Fruit fly (Drosophila melanogaster) whole organism, embryonic: ENCODE results near the gene CG1161.

Experiments used
- Atf-2 ChIP-seq: fragments of 200-800 bp; sonication (Bioruptor generic); optimal IDR thresholded peaks from 2 replicates; lab custom pipeline; 2016; ENCODE audit warnings: missing biosample characterization, missing genetic modification characterization
- CG1024 ChIP-seq: fragments of 200-800 bp; sonication (Bioruptor generic); IDR thresholded peaks from 2 replicates; pipeline ENCODE4 v1.3.6; 2022; ENCODE audit warnings: missing biosample characterization, missing genetic modification characterization
- CG12236 ChIP-seq: fragments of 200-800 bp; sonication (Bioruptor generic); optimal IDR thresholded peaks from 2 replicates; lab custom pipeline; 2016; ENCODE audit warnings: missing biosample characterization, missing genetic modification characterization
- CG14441 ChIP-seq: fragments of 200-800 bp; sonication (Bioruptor generic); IDR thresholded peaks from 2 replicates; pipeline ENCODE4 v1.3.6; 2022; ENCODE audit warnings: missing biosample characterization, missing genetic modification characterization
- CG14667 ChIP-seq: fragments of 200-800 bp; sonication (Bioruptor generic); IDR thresholded peaks from 2 replicates; pipeline ENCODE4 v1.3.6; 2022; ENCODE audit warnings: missing biosample characterization, missing genetic modification characterization
- CG14860 ChIP-seq: fragments of 200-800 bp; sonication (Bioruptor generic); IDR thresholded peaks from 3 replicates; pipeline ENCODE4 v1.3.6; 2022; ENCODE audit warnings: missing biosample characterization, missing genetic modification characterization; ENCODE audit not compliant: partially characterized antibody
- CG15479 ChIP-seq: fragments of 200-800 bp; sonication (Bioruptor generic); optimal IDR thresholded peaks from 3 replicates; lab custom pipeline; 2019; ENCODE audit warnings: missing biosample characterization, mild to moderate bottlenecking, missing genetic modification characterization, moderate library complexity
- CG16813 ChIP-seq: fragments of 200-800 bp; sonication (Bioruptor generic); IDR thresholded peaks from 3 replicates; pipeline ENCODE4 v1.3.6; 2022; ENCODE audit warnings: missing biosample characterization, missing genetic modification characterization; ENCODE audit not compliant: partially characterized antibody
- CG17802 ChIP-seq: fragments of 200-800 bp; sonication (Bioruptor generic); optimal IDR thresholded peaks from 2 replicates; lab custom pipeline; 2018; ENCODE audit warnings: missing biosample characterization, mild to moderate bottlenecking, missing genetic modification characterization, moderate library complexity
- CG18599 ChIP-seq: fragments of 200-800 bp; sonication (Bioruptor generic); optimal IDR thresholded peaks from 3 replicates; lab custom pipeline; 2017; ENCODE audit warnings: missing biosample characterization, missing genetic modification characterization, mild to moderate bottlenecking, moderate library complexity, missing genetic modification reagents
- CG32772 ChIP-seq: fragments of 200-800 bp; sonication (Bioruptor generic); IDR thresholded peaks from 2 replicates; pipeline ENCODE4 v1.3.6; 2022; ENCODE audit warnings: missing biosample characterization, missing genetic modification characterization
- CG33213 ChIP-seq: fragments of 200-800 bp; sonication (Bioruptor generic); optimal IDR thresholded peaks from 3 replicates; lab custom pipeline; 2016; ENCODE audit warnings: missing biosample characterization, missing genetic modification characterization
- CG34224 ChIP-seq: fragments of 200-800 bp; sonication (Bioruptor generic); IDR thresholded peaks from 3 replicates; pipeline ENCODE4 v1.3.6; 2022; ENCODE audit warnings: missing biosample characterization, missing genetic modification characterization; ENCODE audit not compliant: partially characterized antibody
- CG4424 ChIP-seq: fragments of 200-800 bp; sonication (Bioruptor generic); optimal IDR thresholded peaks from 3 replicates; lab custom pipeline; 2016; ENCODE audit warnings: missing biosample characterization, missing genetic modification characterization
- CG6791 ChIP-seq: fragments of 200-800 bp; sonication (Bioruptor generic); IDR thresholded peaks from 3 replicates; pipeline ENCODE4 v1.3.6; 2022; ENCODE audit warnings: missing biosample characterization, missing genetic modification characterization; ENCODE audit not compliant: partially characterized antibody
- CG9215 ChIP-seq: fragments of 200-800 bp; sonication (Bioruptor generic); IDR thresholded peaks from 2 replicates; pipeline ENCODE4 v1.3.6; 2022; ENCODE audit warnings: missing biosample characterization, missing genetic modification characterization
- CG9437 ChIP-seq: fragments of 200-800 bp; sonication (Bioruptor generic); optimal IDR thresholded peaks from 2 replicates; lab custom pipeline; 2018; ENCODE audit warnings: missing biosample characterization, mild to moderate bottlenecking, missing genetic modification characterization
- Dbx ChIP-seq: fragments of 200-800 bp; sonication (Bioruptor generic); IDR thresholded peaks from 3 replicates; pipeline ENCODE4 v1.3.6; 2022; ENCODE audit warnings: missing biosample characterization, missing genetic modification characterization
- Fer3 ChIP-seq: fragments of 200-800 bp; sonication (Bioruptor generic); optimal IDR thresholded peaks from 2 replicates; lab custom pipeline; 2018; ENCODE audit warnings: missing biosample characterization, mild to moderate bottlenecking, missing genetic modification characterization, moderate library complexity
- Gug ChIP-seq: fragments of 200-800 bp; sonication (Bioruptor generic); IDR thresholded peaks from 4 replicates; pipeline ENCODE4 v1.3.6; 2022; ENCODE audit warnings: missing biosample characterization, missing genetic modification characterization
- HLH3B ChIP-seq: fragments of 200-800 bp; sonication (Bioruptor generic); IDR thresholded peaks from 2 replicates; pipeline ENCODE4 v1.3.6; 2022; ENCODE audit warnings: missing biosample characterization, missing genetic modification characterization
- HLH4C ChIP-seq: fragments of 200-800 bp; sonication (Bioruptor generic); IDR thresholded peaks from 3 replicates; pipeline ENCODE4 v1.3.6; 2022; ENCODE audit warnings: missing biosample characterization, missing genetic modification characterization; ENCODE audit not compliant: partially characterized antibody
- Hey ChIP-seq: fragments of 200-800 bp; sonication (Bioruptor generic); optimal IDR thresholded peaks from 3 replicates; lab custom pipeline; 2018; ENCODE audit warnings: missing biosample characterization, mild to moderate bottlenecking, missing genetic modification characterization
- Hmr ChIP-seq: fragments of 200-800 bp; sonication (Bioruptor generic); optimal IDR thresholded peaks from 3 replicates; lab custom pipeline; 2017; ENCODE audit warnings: mild to moderate bottlenecking, missing biosample characterization, missing genetic modification reagents, missing genetic modification characterization
- Mad ChIP-seq: fragments of 200-800 bp; sonication (Bioruptor generic); optimal IDR thresholded peaks from 2 replicates; lab custom pipeline; 2016; ENCODE audit warnings: missing biosample characterization, missing genetic modification characterization
- Mrtf ChIP-seq: fragments of 200-800 bp; sonication (Bioruptor generic); IDR thresholded peaks from 3 replicates; pipeline ENCODE4 v1.3.6; 2022; ENCODE audit warnings: missing biosample characterization, missing genetic modification characterization
- Spps ChIP-seq: fragments of 200-800 bp; sonication (Bioruptor generic); optimal IDR thresholded peaks from 2 replicates; lab custom pipeline; 2018; ENCODE audit warnings: missing biosample characterization, mild to moderate bottlenecking, missing genetic modification characterization
- TFAM ChIP-seq: fragments of 200-800 bp; sonication (Bioruptor generic); optimal IDR thresholded peaks from 2 replicates; lab custom pipeline; 2017; ENCODE audit warnings: missing biosample characterization, missing genetic modification characterization, inconsistent platforms
- al ChIP-seq: fragments of 200-800 bp; sonication (Bioruptor generic); IDR thresholded peaks from 2 replicates; pipeline ENCODE4 v1.3.6; 2022; ENCODE audit warnings: missing biosample characterization, missing genetic modification characterization
- amos ChIP-seq: fragments of 200-800 bp; sonication (Bioruptor generic); IDR thresholded peaks from 2 replicates; pipeline ENCODE4 v1.3.6; 2022; ENCODE audit warnings: missing biosample characterization, missing genetic modification characterization; ENCODE audit not compliant: partially characterized antibody
- br ChIP-seq: fragments of >200 bp; optimal IDR thresholded peaks from 2 replicates; lab custom pipeline; 2017
- chinmo ChIP-seq: fragments of 200-800 bp; sonication (Bioruptor generic); IDR thresholded peaks from 4 replicates; pipeline ENCODE4 v1.3.6; 2022; ENCODE audit warnings: missing biosample characterization, missing genetic modification characterization; ENCODE audit not compliant: partially characterized antibody
- ci ChIP-seq: fragments of 200-800 bp; sonication (Bioruptor generic); IDR thresholded peaks from 3 replicates; pipeline ENCODE4 v1.3.6; 2022; ENCODE audit warnings: missing biosample characterization, missing genetic modification characterization
- da ChIP-seq: fragments of 200-800 bp; sonication (Bioruptor generic); optimal IDR thresholded peaks from 2 replicates; lab custom pipeline; 2016; ENCODE audit warnings: missing biosample characterization, missing genetic modification characterization
- emc ChIP-seq: fragments of 200-800 bp; sonication (Bioruptor generic); optimal IDR thresholded peaks from 2 replicates; lab custom pipeline; 2016; ENCODE audit warnings: missing biosample characterization, missing genetic modification characterization
- gsb-n ChIP-seq: fragments of 200-800 bp; sonication (Bioruptor generic); optimal IDR thresholded peaks from 3 replicates; lab custom pipeline; 2018; ENCODE audit warnings: missing biosample characterization, mild to moderate bottlenecking, missing genetic modification characterization
- jigr1 ChIP-seq: fragments of 200-800 bp; sonication (Bioruptor generic); IDR thresholded peaks from 3 replicates; pipeline ENCODE4 v1.3.6; 2022; ENCODE audit warnings: missing biosample characterization, missing genetic modification characterization
- lbe ChIP-seq: fragments of 200-800 bp; sonication (Bioruptor generic); optimal IDR thresholded peaks from 2 replicates; lab custom pipeline; 2016; ENCODE audit warnings: missing biosample characterization, mild to moderate bottlenecking, missing genetic modification characterization
- lov ChIP-seq, 2 experiments: fragments of 200-800 bp in 1 of 2; fragments of >200 bp in 1 of 2; sonication (Bioruptor generic) in 1 of 2; IDR thresholded peaks in 1 of 2; optimal IDR thresholded peaks in 1 of 2; 2 replicates in 1 of 2; 3 replicates in 1 of 2; pipeline versions ENCODE4 v1.3.6 to Lab custom; 2017 to 2022; ENCODE audit warnings: missing biosample characterization in 1 of 2, missing genetic modification characterization in 1 of 2
- nerfin-2 ChIP-seq: fragments of 200-800 bp; sonication (Bioruptor generic); IDR thresholded peaks from 2 replicates; pipeline ENCODE4 v1.3.6; 2022; ENCODE audit warnings: missing biosample characterization, missing genetic modification characterization; ENCODE audit not compliant: partially characterized antibody
- oc ChIP-seq: fragments of 200-800 bp; sonication (Bioruptor generic); optimal IDR thresholded peaks from 2 replicates; lab custom pipeline; 2018; ENCODE audit warnings: missing biosample characterization, mild to moderate bottlenecking, missing genetic modification characterization, moderate library complexity
- org-1 ChIP-seq: fragments of 200-800 bp; sonication (Bioruptor generic); optimal IDR thresholded peaks from 2 replicates; lab custom pipeline; 2017; ENCODE audit warnings: missing biosample characterization, missing genetic modification characterization
- ro ChIP-seq: fragments of 200-800 bp; sonication (Bioruptor generic); IDR thresholded peaks from 2 replicates; pipeline ENCODE4 v1.3.6; 2022; ENCODE audit warnings: missing biosample characterization, missing genetic modification characterization
- row ChIP-seq: fragments of 200-800 bp; sonication (Bioruptor generic); IDR thresholded peaks from 3 replicates; pipeline ENCODE4 v1.3.6; 2022; ENCODE audit warnings: missing biosample characterization, missing genetic modification characterization
- schlank ChIP-seq: fragments of 200-800 bp; sonication (Bioruptor generic); optimal IDR thresholded peaks from 2 replicates; lab custom pipeline; 2018; ENCODE audit warnings: missing biosample characterization, mild to moderate bottlenecking, missing genetic modification characterization
- sens-2 ChIP-seq: fragments of 200-800 bp; sonication (Bioruptor generic); IDR thresholded peaks from 2 replicates; pipeline ENCODE4 v1.3.6; 2022; ENCODE audit warnings: missing biosample characterization, missing genetic modification characterization
- sob ChIP-seq: fragments of 200-800 bp; sonication (Bioruptor generic); IDR thresholded peaks from 2 replicates; pipeline ENCODE4 v1.3.6; 2022; ENCODE audit warnings: missing biosample characterization, missing genetic modification characterization
- tin ChIP-seq: fragments of 200-800 bp; sonication (Bioruptor generic); optimal IDR thresholded peaks from 3 replicates; lab custom pipeline; 2016; ENCODE audit warnings: missing biosample characterization, missing genetic modification characterization
- tio ChIP-seq: fragments of 200-800 bp; sonication (Bioruptor generic); optimal IDR thresholded peaks from 2 replicates; lab custom pipeline; 2017; ENCODE audit warnings: missing biosample characterization, missing genetic modification characterization, inconsistent platforms
- unpg ChIP-seq: fragments of 200-800 bp; sonication (Bioruptor generic); optimal IDR thresholded peaks from 3 replicates; lab custom pipeline; 2018; ENCODE audit warnings: missing biosample characterization, mild to moderate bottlenecking, missing genetic modification characterization, moderate library complexity
- zen ChIP-seq: fragments of 200-800 bp; sonication (Bioruptor generic); optimal IDR thresholded peaks from 3 replicates; lab custom pipeline; 2018; ENCODE audit warnings: missing biosample characterization, mild to moderate bottlenecking, missing genetic modification characterization, moderate library complexity

CG1161 gene

DNA sequence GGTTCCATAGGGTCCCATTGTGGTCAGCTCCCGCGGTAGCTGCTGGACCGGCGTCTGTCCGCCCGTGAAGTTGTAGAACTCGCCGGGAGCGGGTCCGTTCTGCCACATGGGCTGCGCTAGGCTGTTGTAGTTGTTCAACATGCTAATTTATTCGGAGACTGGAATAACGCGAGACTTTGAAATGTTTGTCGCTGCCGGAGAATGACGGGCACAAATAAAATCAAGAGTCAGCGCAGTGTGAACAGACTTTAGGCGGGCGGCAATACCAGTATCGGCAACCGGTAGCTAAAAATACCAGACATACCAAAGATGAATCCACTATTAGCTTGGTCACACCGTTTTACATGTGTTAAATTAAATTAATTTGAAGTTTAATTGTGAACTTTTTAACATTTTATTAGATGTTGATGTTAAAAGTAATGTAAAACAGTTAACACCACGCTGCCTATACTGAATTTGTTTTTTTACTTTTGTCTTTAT lies 3.1 kb downstream of the CG1161 start, which contains the start of gene Prosbeta7 (continued):
- TF ChIP-seq CG33213 (no peak), schlank (tag; lab: Kevin White, UChicago) (no peak), CG1024 (GFP tag; lab: Robert Waterston, UW) (no peak), TFAM (GFP tag; lab: Kevin White, UChicago) (no peak), chinmo (GFP tag; lab: Robert Waterston, UW) (no peak), nerfin-2 (GFP tag; lab: Robert Waterston, UW) (0 out of 2 replicates have a peak, but pooled peaks have one; percentile 30), Spps (tag; lab: Kevin White, UChicago) (no peak), gsb-n (tag; lab: Kevin White, UChicago) (no peak), CG9437 (GFP tag; lab: Kevin White, UChicago) (no peak), jigr1 (GFP tag; lab: Robert Waterston, UW) (no peak), CG15479 (GFP tag; lab: Kevin White, UChicago) (no peak), CG4424 (GFP tag; lab: Kevin White, UChicago) (no peak), CG32772 (GFP tag; lab: Robert Waterston, UW) (no peak), lov (optimal IDR thresholded peaks at IDR 0.05; lab: Kevin White, UChicago) (no peak), lov (GFP tag; IDR thresholded peaks at IDR 0.05; lab: Robert Waterston, UW) (no peak), CG12236 (GFP tag; lab: Kevin White, UChicago) (no peak), oc (no peak), Hey (tag; lab: Kevin White, UChicago) (no peak), Hmr (GFP tag; lab: Kevin White, UChicago) (no peak), sens-2 (GFP tag; lab: Robert Waterston, UW) (no peak), lbe (GFP tag; lab: Kevin White, UChicago) (no peak), CG16813 (GFP tag; lab: Robert Waterston, UW) (peak; percentile 65), HLH4C (GFP tag; lab: Robert Waterston, UW) (peak; percentile 50), Gug (GFP tag; lab: Robert Waterston, UW) (no peak), unpg (GFP tag; lab: Kevin White, UChicago) (no peak), CG14860 (GFP tag; lab: Robert Waterston, UW) (peak; percentile 56), CG17802 (tag; lab: Kevin White, UChicago) (no peak), zen (tag; lab: Kevin White, UChicago) (no peak), CG34224 (GFP tag; lab: Robert Waterston, UW) (peak; percentile 83), CG14441 (no peak), br (lab: Kevin White, UChicago) (no peak), tio (GFP tag; lab: Kevin White, UChicago) (no peak), CG14667 (GFP tag; lab: Robert Waterston, UW) (no peak), ro (GFP tag; lab: Robert Waterston, UW) (no peak), da (GFP tag; lab: Kevin White, UChicago) (no peak), HLH3B (GFP tag; lab: Robert Waterston, UW) (no peak), row (GFP tag; lab: Robert Waterston, UW) (peak; percentile 42; the same call in 2 of the 3 replicates), tin (GFP tag; lab: Kevin White, UChicago) (no peak), ci (GFP tag; lab: Robert Waterston, UW) (no peak), emc (no peak), Atf-2 (GFP tag; lab: Kevin White, UChicago) (no peak), org-1 (GFP tag; lab: Kevin White, UChicago) (no peak), Mrtf (GFP tag; lab: Robert Waterston, UW) (no peak), Mad (GFP tag; lab: Kevin White, UChicago) (no peak), CG18599 (GFP tag; lab: Kevin White, UChicago) (no peak), Dbx (GFP tag; lab: Robert Waterston, UW) (no peak), CG6791 (GFP tag; lab: Robert Waterston, UW) (peak; percentile 86), amos (GFP tag; lab: Robert Waterston, UW) (peak; percentile 71; the same call in 1 of the 2 replicates), sob (GFP tag; lab: Robert Waterston, UW) (no peak), al (no peak), CG9215 (GFP tag; lab: Robert Waterston, UW) (no peak), Fer3 (tag; lab: Kevin White, UChicago) (no peak)
